Fruit fly (Drosophila melanogaster) whole organism, embryonic: ENCODE results near the gene CG10738.
A peak's percentile ranks its signal among the peaks of the same experiment; 100 is the strongest.

Source experiments
- Adf1 ChIP-seq: fragments of 200-800 bp; sonication (Bioruptor generic); IDR thresholded peaks from 2 replicates; pipeline ENCODE4 v1.3.6; 2022; ENCODE audit warnings: missing biosample characterization, missing genetic modification characterization
- Antp ChIP-seq: fragments of 200-800 bp; sonication (Bioruptor generic); optimal IDR thresholded peaks from 3 replicates; lab custom pipeline; 2016; ENCODE audit warnings: missing biosample characterization, missing genetic modification characterization
- B-H2 ChIP-seq: fragments of 200-800 bp; sonication (Bioruptor generic); optimal IDR thresholded peaks from 2 replicates; lab custom pipeline; 2018; ENCODE audit warnings: missing biosample characterization, mild to moderate bottlenecking, missing genetic modification characterization
- CG11247 ChIP-seq: fragments of 200-800 bp; sonication (Bioruptor generic); IDR thresholded peaks from 2 replicates; pipeline ENCODE4 v1.3.6; 2022; ENCODE audit warnings: missing biosample characterization, missing genetic modification characterization
- CG13287 ChIP-seq: fragments of 200-800 bp; sonication (Bioruptor generic); IDR thresholded peaks from 2 replicates; pipeline ENCODE4 v1.3.6; 2022; ENCODE audit warnings: missing biosample characterization, missing genetic modification characterization; ENCODE audit not compliant: partially characterized antibody
- CG13424 ChIP-seq: fragments of 200-800 bp; sonication (Bioruptor generic); optimal IDR thresholded peaks from 2 replicates; lab custom pipeline; 2019; ENCODE audit warnings: missing biosample characterization, mild to moderate bottlenecking, missing genetic modification characterization, moderate library complexity
- CG13894 ChIP-seq: fragments of 200-800 bp; sonication (Bioruptor generic); optimal IDR thresholded peaks from 3 replicates; lab custom pipeline; 2018; ENCODE audit warnings: missing biosample characterization, mild to moderate bottlenecking, missing genetic modification characterization, moderate library complexity
- CG17912 ChIP-seq: fragments of 200-800 bp; sonication (Bioruptor generic); optimal IDR thresholded peaks from 2 replicates; lab custom pipeline; 2018; ENCODE audit warnings: missing biosample characterization, mild to moderate bottlenecking, missing genetic modification characterization
- CG2129 ChIP-seq: fragments of 200-800 bp; sonication (Bioruptor generic); IDR thresholded peaks from 2 replicates; pipeline ENCODE4 v1.3.6; 2022; ENCODE audit warnings: missing biosample characterization, missing genetic modification characterization; ENCODE audit not compliant: partially characterized antibody
- CG2889 ChIP-seq: fragments of 200-800 bp; sonication (Bioruptor generic); IDR thresholded peaks from 3 replicates; pipeline ENCODE4 v1.3.6; 2022; ENCODE audit warnings: missing biosample characterization, missing genetic modification characterization
- CG30431 ChIP-seq: fragments of 200-800 bp; sonication (Bioruptor generic); optimal IDR thresholded peaks from 2 replicates; lab custom pipeline; 2017; ENCODE audit warnings: missing biosample characterization, missing genetic modification characterization
- CG3065 ChIP-seq: fragments of 200-800 bp; sonication (Bioruptor generic); optimal IDR thresholded peaks from 2 replicates; lab custom pipeline; 2016; ENCODE audit warnings: missing biosample characterization, missing genetic modification characterization
- CG32767 ChIP-seq: fragments of 200-800 bp; sonication (Bioruptor generic); IDR thresholded peaks from 2 replicates; pipeline ENCODE4 v1.3.6; 2022; ENCODE audit warnings: missing biosample characterization, missing genetic modification characterization
- CG32772 ChIP-seq: fragments of 200-800 bp; sonication (Bioruptor generic); IDR thresholded peaks from 2 replicates; pipeline ENCODE4 v1.3.6; 2022; ENCODE audit warnings: missing biosample characterization, missing genetic modification characterization
- CG4360 ChIP-seq: fragments of 200-800 bp; sonication (Bioruptor generic); IDR thresholded peaks from 2 replicates; pipeline ENCODE4 v1.3.6; 2022; ENCODE audit warnings: missing biosample characterization, missing genetic modification characterization
- CG4707 ChIP-seq: fragments of 200-800 bp; sonication (Bioruptor generic); optimal IDR thresholded peaks from 2 replicates; lab custom pipeline; 2018; ENCODE audit warnings: missing biosample characterization, mild to moderate bottlenecking, missing genetic modification characterization, moderate library complexity
- CG6272 ChIP-seq: fragments of 200-800 bp; sonication (Bioruptor generic); IDR thresholded peaks from 2 replicates; pipeline ENCODE4 v1.3.6; 2022; ENCODE audit warnings: missing biosample characterization, missing genetic modification characterization
- CG7839 ChIP-seq: fragments of 200-800 bp; sonication (Bioruptor generic); optimal IDR thresholded peaks from 3 replicates; lab custom pipeline; 2018; ENCODE audit warnings: missing biosample characterization, mild to moderate bottlenecking, missing genetic modification characterization, moderate library complexity
- CG7928 ChIP-seq: fragments of 200-800 bp; sonication (Bioruptor generic); optimal IDR thresholded peaks from 2 replicates; lab custom pipeline; 2017; ENCODE audit warnings: missing biosample characterization, mild to moderate bottlenecking, missing genetic modification characterization
- CG8089 ChIP-seq: fragments of 200-800 bp; sonication (Bioruptor generic); optimal IDR thresholded peaks from 3 replicates; lab custom pipeline; 2016; ENCODE audit warnings: missing biosample characterization, missing genetic modification characterization
- CG8924 ChIP-seq: fragments of 200-800 bp; optimal IDR thresholded peaks from 3 replicates; lab custom pipeline; 2019; ENCODE audit warnings: missing biosample characterization, mild to moderate bottlenecking, missing genetic modification characterization, moderate library complexity
- CkIIα-i1 ChIP-seq: fragments of 200-800 bp; sonication (Bioruptor generic); IDR thresholded peaks from 2 replicates; pipeline ENCODE4 v1.3.6; 2022; ENCODE audit warnings: missing biosample characterization, missing genetic modification characterization
- D ChIP-seq, 2 experiments: fragments of 200-800 bp in 1 of 2; fragments of >200 bp in 1 of 2; sonication (Bioruptor generic) in 1 of 2; optimal IDR thresholded peaks; 2 replicates in 1 of 2; 3 replicates in 1 of 2; lab custom pipeline; 2017; ENCODE audit warnings: mild to moderate bottlenecking in 1 of 2, missing biosample characterization in 1 of 2, missing genetic modification characterization in 1 of 2, missing genetic modification reagents in 1 of 2
- D19B ChIP-seq: fragments of 200-800 bp; sonication (Bioruptor generic); optimal IDR thresholded peaks from 2 replicates; lab custom pipeline; 2017; ENCODE audit warnings: missing biosample characterization, mild to moderate bottlenecking, missing genetic modification characterization
- Dbx ChIP-seq: fragments of 200-800 bp; sonication (Bioruptor generic); IDR thresholded peaks from 3 replicates; pipeline ENCODE4 v1.3.6; 2022; ENCODE audit warnings: missing biosample characterization, missing genetic modification characterization
- Drgx ChIP-seq: fragments of 200-800 bp; sonication (Bioruptor generic); IDR thresholded peaks from 2 replicates; pipeline ENCODE4 v1.3.6; 2022; ENCODE audit warnings: missing biosample characterization, missing genetic modification characterization
- Fer3 ChIP-seq: fragments of 200-800 bp; sonication (Bioruptor generic); optimal IDR thresholded peaks from 2 replicates; lab custom pipeline; 2018; ENCODE audit warnings: missing biosample characterization, mild to moderate bottlenecking, missing genetic modification characterization, moderate library complexity
- HLH54F ChIP-seq: fragments of 200-800 bp; sonication (Bioruptor generic); optimal IDR thresholded peaks from 3 replicates; lab custom pipeline; 2016; ENCODE audit warnings: missing biosample characterization, missing genetic modification characterization
- Hr3 ChIP-seq: fragments of 200-800 bp; sonication (Bioruptor generic); optimal IDR thresholded peaks from 3 replicates; lab custom pipeline; 2016; ENCODE audit warnings: missing biosample characterization, missing genetic modification characterization
- Lpt ChIP-seq: fragments of >200 bp; optimal IDR thresholded peaks from 2 replicates; lab custom pipeline; 2018; ENCODE audit warnings: missing biosample characterization, missing genetic modification characterization
- Mad ChIP-seq: fragments of 200-800 bp; sonication (Bioruptor generic); optimal IDR thresholded peaks from 2 replicates; lab custom pipeline; 2016; ENCODE audit warnings: missing biosample characterization, missing genetic modification characterization
- Nf-YB ChIP-seq: fragments of 200-800 bp; sonication (Bioruptor generic); optimal IDR thresholded peaks from 3 replicates; lab custom pipeline; 2019; ENCODE audit warnings: missing biosample characterization, mild to moderate bottlenecking, missing genetic modification characterization, moderate library complexity
- Pdp1 ChIP-seq, 2 experiments: fragments of 200-800 bp; sonication (Bioruptor generic); optimal IDR thresholded peaks; 3 replicates each; lab custom pipeline; 2016; ENCODE audit warnings: missing biosample characterization in 2 of 2, missing genetic modification characterization in 2 of 2, mild to moderate bottlenecking in 1 of 2, moderate library complexity in 1 of 2
- Tbp ChIP-seq: fragments of >200 bp; optimal IDR thresholded peaks from 2 replicates; lab custom pipeline; 2018; ENCODE audit warnings: missing biosample characterization, missing genetic modification characterization
- Xbp1 ChIP-seq: fragments of 200-800 bp; sonication (Bioruptor generic); optimal IDR thresholded peaks from 3 replicates; lab custom pipeline; 2016; ENCODE audit warnings: missing biosample characterization, mild to moderate bottlenecking, missing genetic modification characterization
- abd-A ChIP-seq: fragments of 200-800 bp; sonication (Bioruptor generic); optimal IDR thresholded peaks from 3 replicates; lab custom pipeline; 2019; ENCODE audit warnings: missing biosample characterization, mild to moderate bottlenecking, missing genetic modification characterization, moderate library complexity
- chm ChIP-seq: fragments of 200-800 bp; sonication (Bioruptor generic); IDR thresholded peaks from 2 replicates; pipeline ENCODE4 v1.3.6; 2022; ENCODE audit warnings: missing biosample characterization, missing genetic modification characterization
- dimm ChIP-seq: fragments of 200-800 bp; sonication (Bioruptor generic); IDR thresholded peaks from 2 replicates; pipeline ENCODE4 v1.3.6; 2022; ENCODE audit warnings: missing biosample characterization, missing genetic modification characterization
- gcm2 ChIP-seq: fragments of 200-800 bp; sonication (Bioruptor generic); optimal IDR thresholded peaks from 2 replicates; lab custom pipeline; 2016; ENCODE audit warnings: missing biosample characterization, missing genetic modification characterization
- gsb ChIP-seq: fragments of 200-800 bp; sonication (Bioruptor generic); IDR thresholded peaks from 2 replicates; pipeline ENCODE4 v1.3.6; 2022; ENCODE audit warnings: missing biosample characterization, missing genetic modification characterization
- ind ChIP-seq: fragments of 200-800 bp; sonication (Bioruptor generic); optimal IDR thresholded peaks from 3 replicates; lab custom pipeline; 2016; ENCODE audit warnings: missing biosample characterization, missing genetic modification characterization
- jing ChIP-seq: fragments of 200-800 bp; sonication (Bioruptor generic); optimal IDR thresholded peaks from 2 replicates; lab custom pipeline; 2018; ENCODE audit warnings: missing biosample characterization, mild to moderate bottlenecking, missing genetic modification characterization
- jumu ChIP-seq: fragments of 200-800 bp; sonication (Bioruptor generic); optimal IDR thresholded peaks from 3 replicates; lab custom pipeline; 2016; ENCODE audit warnings: missing biosample characterization, missing genetic modification characterization
- klu ChIP-seq: fragments of 200-800 bp; sonication (Bioruptor generic); IDR thresholded peaks from 2 replicates; pipeline ENCODE4 v1.3.6; 2022; ENCODE audit warnings: missing biosample characterization, missing genetic modification characterization
- oc ChIP-seq: fragments of 200-800 bp; sonication (Bioruptor generic); optimal IDR thresholded peaks from 2 replicates; lab custom pipeline; 2018; ENCODE audit warnings: missing biosample characterization, mild to moderate bottlenecking, missing genetic modification characterization, moderate library complexity
- repo ChIP-seq: fragments of 200-800 bp; sonication (Bioruptor generic); optimal IDR thresholded peaks from 2 replicates; lab custom pipeline; 2016; ENCODE audit warnings: missing biosample characterization, missing genetic modification characterization
- ro ChIP-seq: fragments of 200-800 bp; sonication (Bioruptor generic); IDR thresholded peaks from 2 replicates; pipeline ENCODE4 v1.3.6; 2022; ENCODE audit warnings: missing biosample characterization, missing genetic modification characterization
- sc ChIP-seq, 3 experiments: fragments of >200 bp in 2 of 3; fragments of 200-800 bp in 1 of 3; sonication (Bioruptor generic) in 1 of 3; optimal IDR thresholded peaks; 2 replicates in 2 of 3; 3 replicates in 1 of 3; lab custom pipeline; 2017; ENCODE audit warnings: mild to moderate bottlenecking in 1 of 3, missing biosample characterization in 1 of 3, missing genetic modification characterization in 1 of 3, missing genetic modification reagents in 1 of 3
- zf30C ChIP-seq: fragments of 200-800 bp; sonication (Bioruptor generic); optimal IDR thresholded peaks from 3 replicates; lab custom pipeline; 2018; ENCODE audit warnings: missing biosample characterization, mild to moderate bottlenecking, missing genetic modification characterization
- zfh2 ChIP-seq: fragments of 200-800 bp; sonication (Bioruptor generic); optimal IDR thresholded peaks from 2 replicates; lab custom pipeline; 2016; ENCODE audit warnings: missing biosample characterization, missing genetic modification characterization

Gene CG10738

dm6 chr3L:13479609-13480240 lies 29.2 kb downstream of the CG10738 start (continued):
- no peak for TF ChIP-seq CG13287
- TF ChIP-seq gcm2 (GFP tag; lab: Kevin White, UChicago), result no peak
- TF ChIP-seq CG32772 (GFP tag; lab: Robert Waterston, UW), result no peak
- no peak for TF ChIP-seq Adf1
- no peak for TF ChIP-seq Drgx (GFP tag; lab: Robert Waterston, UW)
- no peak for TF ChIP-seq CG7928 (GFP tag; lab: Kevin White, UChicago)
- peak; percentile 53 for TF ChIP-seq CG13424
- no peak for TF ChIP-seq CG4707 (GFP tag; lab: Kevin White, UChicago)
- TF ChIP-seq CG4360 (GFP tag; lab: Robert Waterston, UW), result no peak
- TF ChIP-seq ro (GFP tag; lab: Robert Waterston, UW), result no peak
- 0 out of 3 replicates have a peak, but pooled peaks have one; percentile 23 for TF ChIP-seq Dbx (GFP tag; lab: Robert Waterston, UW)
- TF ChIP-seq Nf-YB (GFP tag; lab: Kevin White, UChicago), result peak; percentile 21
- TF ChIP-seq chm (GFP tag; lab: Robert Waterston, UW), result no peak
- no peak for TF ChIP-seq D (optimal IDR thresholded peaks at IDR 0.05; lab: Kevin White, UChicago)
- no peak for TF ChIP-seq D (GFP tag; optimal IDR thresholded peaks at IDR 0.05; lab: Kevin White, UChicago)
- TF ChIP-seq zfh2, result peak; percentile 35
- TF ChIP-seq CG2129 (GFP tag; lab: Robert Waterston, UW), result no peak
- TF ChIP-seq CG17912 (GFP tag; lab: Kevin White, UChicago), result no peak
- TF ChIP-seq HLH54F (GFP tag; lab: Kevin White, UChicago), result peak; percentile 52
- peak; percentile 55 for TF ChIP-seq ind (GFP tag; lab: Kevin White, UChicago)
- TF ChIP-seq CG6272 (GFP tag; lab: Robert Waterston, UW), result no peak
- peak; percentile 15 for TF ChIP-seq B-H2 (GFP tag; lab: Kevin White, UChicago)
- no peak for TF ChIP-seq CG3065 (GFP tag; lab: Kevin White, UChicago)
- peak; percentile 37; the same call in 1 of the 2 replicates for TF ChIP-seq CG11247
- TF ChIP-seq CkIIα-i1, result no peak
- TF ChIP-seq zf30C, result no peak
- TF ChIP-seq oc, result no peak
- TF ChIP-seq D19B (GFP tag; lab: Kevin White, UChicago), result peak; percentile 49
- no peak for TF ChIP-seq jumu (GFP tag; lab: Kevin White, UChicago)
- TF ChIP-seq dimm (GFP tag; lab: Robert Waterston, UW), result no peak
- TF ChIP-seq CG8089, result no peak
- no peak for TF ChIP-seq CG32767 (GFP tag; lab: Robert Waterston, UW)
- peak; percentile 27 for TF ChIP-seq Fer3
- TF ChIP-seq Xbp1 (GFP tag; lab: Kevin White, UChicago), result peak; percentile 51
- TF ChIP-seq Pdp1 (GFP tag; optimal IDR thresholded peaks at IDR 0.05; lab: Kevin White, UChicago), result peak; percentile 25 to 84
- peak; percentile 60 for TF ChIP-seq CG13894 (tag; lab: Kevin White, UChicago)
- no peak for TF ChIP-seq Lpt (GFP tag; lab: Kevin White, UChicago)
- no peak for TF ChIP-seq Tbp (GFP tag; lab: Kevin White, UChicago)
- 0 out of 3 replicates have a peak, but pooled peaks have one; percentile 12 for TF ChIP-seq CG2889 (GFP tag; lab: Robert Waterston, UW)
- TF ChIP-seq Mad, result no peak
- peak; percentile 19 for TF ChIP-seq Antp (GFP tag; lab: Kevin White, UChicago)
- no peak for TF ChIP-seq CG30431 (GFP tag; lab: Kevin White, UChicago)
- TF ChIP-seq jing (GFP tag; lab: Kevin White, UChicago), result no peak
- peak; percentile 67 for TF ChIP-seq CG7839 (tag; lab: Kevin White, UChicago)
- TF ChIP-seq repo (GFP tag; lab: Kevin White, UChicago), result no peak
- TF ChIP-seq Hr3 (GFP tag; lab: Kevin White, UChicago), result no peak
- TF ChIP-seq klu (GFP tag; lab: Robert Waterston, UW), result no peak
- peak; percentile 19 for TF ChIP-seq abd-A (tag; lab: Kevin White, UChicago)
- TF ChIP-seq CG8924 (tag; lab: Kevin White, UChicago), result peak; percentile 46
- TF ChIP-seq gsb (GFP tag; lab: Robert Waterston, UW), result 0 out of 2 replicates have a peak, but pooled peaks have one; percentile 43
- TF ChIP-seq sc (optimal IDR thresholded peaks at IDR 0.05; lab: Kevin White, UChicago), result no peak
- TF ChIP-seq sc (GFP tag; optimal IDR thresholded peaks at IDR 0.05; lab: Kevin White, UChicago), result no peak
